Fruit fly (Drosophila melanogaster) whole organism, wandering third instar larva: ENCODE measurements around the gene Dpy-30L1.

Source experiments
- CG32264 ChIP-seq: fragments of 200-800 bp; sonication (Bioruptor generic); optimal IDR thresholded peaks from 2 replicates; lab custom pipeline; 2016; ENCODE audit warnings: missing biosample characterization, missing genetic modification characterization
- Hnf4 ChIP-seq: fragments of 200-800 bp; sonication (Bioruptor generic); optimal IDR thresholded peaks from 2 replicates; lab custom pipeline; 2016; ENCODE audit warnings: missing biosample characterization, mild to moderate bottlenecking, missing genetic modification characterization
- Hr78 ChIP-seq: fragments of >200 bp; optimal IDR thresholded peaks from 2 replicates; lab custom pipeline; 2017; ENCODE audit warnings: missing biosample characterization, missing genetic modification characterization
- Hr83 ChIP-seq: fragments of 200-300 bp; sonication (Bioruptor generic); optimal IDR thresholded peaks from 2 replicates; lab custom pipeline; 2016; ENCODE audit warnings: missing biosample characterization, mild to moderate bottlenecking, missing genetic modification characterization, moderate library complexity; ENCODE audit not compliant: poor library complexity, severe bottlenecking
- Jra ChIP-seq: sonication (Bioruptor generic); optimal IDR thresholded peaks from 2 replicates; lab custom pipeline; 2016; ENCODE audit warnings: missing biosample characterization, missing genetic modification characterization
- br ChIP-seq: fragments of 200-800 bp; sonication (Bioruptor generic); optimal IDR thresholded peaks from 2 replicates; lab custom pipeline; 2016; ENCODE audit warnings: missing biosample characterization, missing genetic modification characterization
- fru ChIP-seq: fragments of 200-800 bp; sonication (Bioruptor generic); optimal IDR thresholded peaks from 3 replicates; lab custom pipeline; 2016; ENCODE audit warnings: missing biosample characterization, mild to moderate bottlenecking, missing genetic modification characterization
- lola ChIP-seq: fragments of >200 bp; optimal IDR thresholded peaks from 2 replicates; lab custom pipeline; 2017; ENCODE audit warnings: missing biosample characterization, missing genetic modification characterization
- pan ChIP-seq: fragments of >200 bp; optimal IDR thresholded peaks from 2 replicates; lab custom pipeline; 2017
- psq ChIP-seq: fragments of 200-800 bp; sonication (Bioruptor generic); optimal IDR thresholded peaks from 3 replicates; lab custom pipeline; 2017; ENCODE audit warnings: missing biosample characterization, mild to moderate bottlenecking, missing genetic modification characterization, moderate library complexity
- usp ChIP-seq: fragments of >200 bp; optimal IDR thresholded peaks from 2 replicates; lab custom pipeline; 2017; ENCODE audit warnings: missing biosample characterization, missing genetic modification characterization
- woc ChIP-seq: sonication (Bioruptor generic); optimal IDR thresholded peaks from 2 replicates; lab custom pipeline; 2016; ENCODE audit warnings: missing biosample characterization, mild to moderate bottlenecking, missing genetic modification characterization

DNA sequence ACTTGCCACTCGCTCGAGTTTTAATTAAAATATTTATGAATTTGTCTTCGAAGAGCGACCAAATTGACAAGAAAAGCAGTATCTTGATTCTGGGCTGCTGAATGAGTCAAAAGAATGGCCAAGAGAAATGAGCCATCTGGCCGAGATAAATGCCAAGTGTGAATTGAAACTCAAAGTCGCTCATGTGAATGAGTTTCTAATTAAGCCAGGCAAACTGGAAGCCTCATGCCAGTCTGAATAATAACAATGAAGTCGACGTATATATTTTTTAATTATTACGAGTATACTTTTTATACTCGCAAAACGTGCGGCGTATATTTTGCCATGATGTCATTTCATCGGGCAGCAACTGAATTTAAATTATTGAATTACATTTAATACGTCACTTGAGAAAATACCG lies 23.1 kb upstream of the Dpy-30L1 start, which contains the start of gene Lip2:
- TF ChIP-seq Hr78 (no peak), br (GFP tag; lab: Kevin White, UChicago) (no peak), pan (lab: Kevin White, UChicago) (no peak), fru (no peak), lola (GFP tag; lab: Kevin White, UChicago) (no peak), CG32264 (GFP tag; lab: Kevin White, UChicago) (no peak), psq (no peak), Hr83 (GFP tag; lab: Kevin White, UChicago) (no peak), usp (no peak), Hnf4 (no peak), woc (GFP tag; lab: Kevin White, UChicago) (no peak), Jra (no peak)
